Fruit fly (Drosophila melanogaster) whole organism, embryonic: Measurements from ENCODE around the gene Zwilch.

Experiments used
- BEAF-32 ChIP-seq: fragments of 200-800 bp; sonication (Bioruptor generic); optimal IDR thresholded peaks from 3 replicates; lab custom pipeline; 2017; ENCODE audit warnings: missing biosample characterization, missing genetic modification characterization, mild to moderate bottlenecking, moderate library complexity, missing genetic modification reagents
- CG12104 ChIP-seq: fragments of 200-800 bp; sonication (Bioruptor generic); optimal IDR thresholded peaks from 3 replicates; lab custom pipeline; 2016; ENCODE audit warnings: missing biosample characterization, missing genetic modification characterization
- CG12236 ChIP-seq: fragments of 200-800 bp; sonication (Bioruptor generic); optimal IDR thresholded peaks from 2 replicates; lab custom pipeline; 2016; ENCODE audit warnings: missing biosample characterization, missing genetic modification characterization
- CG12659 ChIP-seq: fragments of 200-800 bp; sonication (Bioruptor generic); optimal IDR thresholded peaks from 3 replicates; lab custom pipeline; 2017; ENCODE audit warnings: mild to moderate bottlenecking, missing biosample characterization, missing genetic modification reagents, missing genetic modification characterization
- CG15514 ChIP-seq: fragments of 200-800 bp; sonication (Bioruptor generic); optimal IDR thresholded peaks from 3 replicates; lab custom pipeline; 2017; ENCODE audit warnings: missing biosample characterization, missing genetic modification characterization, mild to moderate bottlenecking, moderate library complexity, missing genetic modification reagents
- CG2889 ChIP-seq: fragments of 200-800 bp; sonication (Bioruptor generic); IDR thresholded peaks from 3 replicates; pipeline ENCODE4 v1.3.6; 2022; ENCODE audit warnings: missing biosample characterization, missing genetic modification characterization
- CG30403 ChIP-seq: fragments of 200-800 bp; sonication (Bioruptor generic); optimal IDR thresholded peaks from 3 replicates; lab custom pipeline; 2016; ENCODE audit warnings: missing biosample characterization, missing genetic modification characterization
- CG4404 ChIP-seq: fragments of 200-800 bp; sonication (Bioruptor generic); IDR thresholded peaks from 2 replicates; pipeline ENCODE4 v1.3.6; 2022; ENCODE audit warnings: missing biosample characterization, missing genetic modification characterization
- CG4707 ChIP-seq: fragments of 200-800 bp; sonication (Bioruptor generic); optimal IDR thresholded peaks from 2 replicates; lab custom pipeline; 2018; ENCODE audit warnings: missing biosample characterization, mild to moderate bottlenecking, missing genetic modification characterization, moderate library complexity
- CG4820 ChIP-seq: fragments of 200-800 bp; sonication (Bioruptor generic); optimal IDR thresholded peaks from 3 replicates; lab custom pipeline; 2016; ENCODE audit warnings: missing biosample characterization, missing genetic modification characterization
- CG6791 ChIP-seq: fragments of 200-800 bp; sonication (Bioruptor generic); IDR thresholded peaks from 3 replicates; pipeline ENCODE4 v1.3.6; 2022; ENCODE audit warnings: missing biosample characterization, missing genetic modification characterization; ENCODE audit not compliant: partially characterized antibody
- CG8290 ChIP-seq, 3 experiments: fragments of 200-800 bp; sonication (Bioruptor generic); optimal IDR thresholded peaks; 2 replicates each; lab custom pipeline; 2016 to 2019; ENCODE audit warnings: missing biosample characterization in 3 of 3, missing genetic modification characterization in 3 of 3, mild to moderate bottlenecking in 2 of 3, moderate library complexity in 1 of 3
- Dbx ChIP-seq: fragments of 200-800 bp; sonication (Bioruptor generic); IDR thresholded peaks from 3 replicates; pipeline ENCODE4 v1.3.6; 2022; ENCODE audit warnings: missing biosample characterization, missing genetic modification characterization
- Doc2 ChIP-seq: fragments of 200-800 bp; sonication (Bioruptor generic); IDR thresholded peaks from 2 replicates; pipeline ENCODE4 v1.3.6; 2022; ENCODE audit warnings: missing biosample characterization, missing genetic modification characterization
- Gug ChIP-seq: fragments of 200-800 bp; sonication (Bioruptor generic); IDR thresholded peaks from 4 replicates; pipeline ENCODE4 v1.3.6; 2022; ENCODE audit warnings: missing biosample characterization, missing genetic modification characterization
- Hr78 ChIP-seq, 2 experiments: fragments of 200-800 bp in 1 of 2; fragments of >200 bp in 1 of 2; sonication (Bioruptor generic) in 1 of 2; optimal IDR thresholded peaks; 2 replicates each; lab custom pipeline; 2017 to 2019; ENCODE audit warnings: missing biosample characterization in 2 of 2, missing genetic modification characterization in 2 of 2, mild to moderate bottlenecking in 1 of 2, moderate library complexity in 1 of 2
- Mad ChIP-seq: fragments of 200-800 bp; sonication (Bioruptor generic); optimal IDR thresholded peaks from 2 replicates; lab custom pipeline; 2016; ENCODE audit warnings: missing biosample characterization, missing genetic modification characterization
- Max ChIP-seq: fragments of 200-800 bp; sonication (Bioruptor generic); optimal IDR thresholded peaks from 2 replicates; lab custom pipeline; 2016; ENCODE audit warnings: missing biosample characterization, mild to moderate bottlenecking, missing genetic modification characterization
- Med ChIP-seq: fragments of 200-800 bp; sonication (Bioruptor generic); peaks from one replicate; lab custom pipeline; 2016; ENCODE audit warnings: missing biosample characterization, missing genetic modification characterization, mild to moderate bottlenecking, inconsistent platforms, moderate library complexity
- Meics ChIP-seq: fragments of 200-800 bp; sonication (Bioruptor generic); optimal IDR thresholded peaks from 2 replicates; lab custom pipeline; 2017; ENCODE audit warnings: missing biosample characterization, mild to moderate bottlenecking, missing genetic modification characterization
- PHDP ChIP-seq: fragments of 200-800 bp; sonication (Bioruptor generic); optimal IDR thresholded peaks from 3 replicates; lab custom pipeline; 2018; ENCODE audit warnings: missing biosample characterization, mild to moderate bottlenecking, missing genetic modification characterization, moderate library complexity
- Rfx ChIP-seq: fragments of 200-800 bp; sonication (Bioruptor generic); IDR thresholded peaks from 2 replicates; pipeline ENCODE4 v1.3.6; 2022; ENCODE audit warnings: missing biosample characterization, missing genetic modification characterization
- Scr ChIP-seq: fragments of 200-800 bp; sonication (Bioruptor generic); IDR thresholded peaks from 2 replicates; pipeline ENCODE4 v1.3.6; 2022; ENCODE audit warnings: missing biosample characterization, missing genetic modification characterization; ENCODE audit not compliant: partially characterized antibody
- Spps ChIP-seq: fragments of 200-800 bp; sonication (Bioruptor generic); optimal IDR thresholded peaks from 2 replicates; lab custom pipeline; 2018; ENCODE audit warnings: missing biosample characterization, mild to moderate bottlenecking, missing genetic modification characterization
- TFAM ChIP-seq: fragments of 200-800 bp; sonication (Bioruptor generic); optimal IDR thresholded peaks from 2 replicates; lab custom pipeline; 2017; ENCODE audit warnings: missing biosample characterization, missing genetic modification characterization, inconsistent platforms
- Taf1 ChIP-seq: fragments of 200-800 bp; sonication (Bioruptor generic); IDR thresholded peaks from 2 replicates; pipeline ENCODE4 v1.3.6; 2022; ENCODE audit warnings: missing biosample characterization, missing genetic modification characterization
- Trl ChIP-seq, 3 experiments: fragments of >200 bp in 2 of 3; fragments of 200-800 bp in 1 of 3; sonication (Bioruptor generic) in 1 of 3; optimal IDR thresholded peaks; 2 replicates in 1 of 3; 3 replicates in 2 of 3; lab custom pipeline; 2016 to 2017; ENCODE audit warnings: missing biosample characterization in 1 of 3, missing genetic modification characterization in 1 of 3
- ab ChIP-seq: fragments of 200-800 bp; sonication (Bioruptor generic); optimal IDR thresholded peaks from 2 replicates; lab custom pipeline; 2016; ENCODE audit warnings: missing biosample characterization, missing genetic modification characterization
- az2 ChIP-seq: fragments of 200-800 bp; sonication (Bioruptor generic); optimal IDR thresholded peaks from 3 replicates; lab custom pipeline; 2016; ENCODE audit warnings: missing biosample characterization, missing genetic modification characterization
- disco-r ChIP-seq: fragments of 200-800 bp; sonication (Bioruptor generic); optimal IDR thresholded peaks from 2 replicates; lab custom pipeline; 2016; ENCODE audit warnings: missing biosample characterization, missing genetic modification characterization
- dpn ChIP-seq, 2 experiments: fragments of 200-800 bp; sonication (Bioruptor generic); optimal IDR thresholded peaks; 3 replicates each; lab custom pipeline; 2016; ENCODE audit warnings: missing biosample characterization in 2 of 2, missing genetic modification characterization in 2 of 2
- gce ChIP-seq: fragments of 200-800 bp; sonication (Bioruptor generic); IDR thresholded peaks from 3 replicates; pipeline ENCODE4 v1.3.6; 2022; ENCODE audit warnings: missing biosample characterization, missing genetic modification characterization
- kni ChIP-seq: fragments of 200-800 bp; sonication (Bioruptor generic); optimal IDR thresholded peaks from 3 replicates; lab custom pipeline; 2017; ENCODE audit warnings: mild to moderate bottlenecking, missing biosample characterization, missing genetic modification reagents, missing genetic modification characterization
- mam ChIP-seq: fragments of 200-800 bp; sonication (Bioruptor generic); optimal IDR thresholded peaks from 3 replicates; lab custom pipeline; 2016; ENCODE audit warnings: missing biosample characterization, missing genetic modification characterization
- nmo ChIP-seq: fragments of 200-800 bp; sonication (Bioruptor generic); optimal IDR thresholded peaks from 2 replicates; lab custom pipeline; 2018; ENCODE audit warnings: missing biosample characterization, mild to moderate bottlenecking, missing genetic modification characterization, moderate library complexity
- nom ChIP-seq: fragments of 200-800 bp; sonication (Bioruptor generic); optimal IDR thresholded peaks from 2 replicates; lab custom pipeline; 2017; ENCODE audit warnings: missing biosample characterization, missing genetic modification characterization, mild to moderate bottlenecking, moderate library complexity, missing genetic modification reagents
- odd ChIP-seq: fragments of 200-800 bp; sonication (Bioruptor generic); optimal IDR thresholded peaks from 2 replicates; lab custom pipeline; 2017; ENCODE audit warnings: missing biosample characterization, mild to moderate bottlenecking, missing genetic modification characterization
- pan ChIP-seq, 4 experiments: fragments of >200 bp in 3 of 4; fragments of 200-800 bp in 1 of 4; sonication (Bioruptor generic) in 1 of 4; optimal IDR thresholded peaks in 3 of 4; IDR thresholded peaks in 1 of 4; 2 replicates each; pipeline versions ENCODE4 v1.3.6 to Lab custom; 2017 to 2022; ENCODE audit warnings: missing biosample characterization in 2 of 4, missing genetic modification characterization in 2 of 4, mixed read lengths in 1 of 4
- pfk ChIP-seq: fragments of 200-800 bp; sonication (Bioruptor generic); optimal IDR thresholded peaks from 2 replicates; lab custom pipeline; 2018; ENCODE audit warnings: missing biosample characterization, mild to moderate bottlenecking, missing genetic modification characterization, moderate library complexity
- pros ChIP-seq: fragments of 200-800 bp; sonication (Bioruptor generic); optimal IDR thresholded peaks from 3 replicates; lab custom pipeline; 2019; ENCODE audit warnings: missing biosample characterization, mild to moderate bottlenecking, missing genetic modification characterization, moderate library complexity
- ranshi ChIP-seq: fragments of 200-800 bp; sonication (Bioruptor generic); IDR thresholded peaks from 2 replicates; pipeline ENCODE4 v1.3.6; 2022; ENCODE audit warnings: missing biosample characterization, missing genetic modification characterization
- row ChIP-seq: fragments of 200-800 bp; sonication (Bioruptor generic); IDR thresholded peaks from 3 replicates; pipeline ENCODE4 v1.3.6; 2022; ENCODE audit warnings: missing biosample characterization, missing genetic modification characterization
- run ChIP-seq: fragments of 200-800 bp; sonication (Bioruptor generic); optimal IDR thresholded peaks from 3 replicates; lab custom pipeline; 2018; ENCODE audit warnings: missing biosample characterization, mild to moderate bottlenecking, missing genetic modification characterization
- sqz ChIP-seq: fragments of 200-800 bp; sonication (Bioruptor generic); optimal IDR thresholded peaks from 3 replicates; lab custom pipeline; 2018; ENCODE audit warnings: missing biosample characterization, mild to moderate bottlenecking, missing genetic modification characterization
- ssp ChIP-seq: fragments of 200-800 bp; sonication (Bioruptor generic); IDR thresholded peaks from 2 replicates; pipeline ENCODE4 v1.3.6; 2022; ENCODE audit warnings: missing biosample characterization, missing genetic modification characterization
- tio ChIP-seq: fragments of 200-800 bp; sonication (Bioruptor generic); optimal IDR thresholded peaks from 2 replicates; lab custom pipeline; 2017; ENCODE audit warnings: missing biosample characterization, missing genetic modification characterization, inconsistent platforms
- trem ChIP-seq: fragments of 200-800 bp; optimal IDR thresholded peaks from 3 replicates; lab custom pipeline; 2019; ENCODE audit warnings: missing biosample characterization, mild to moderate bottlenecking, missing genetic modification characterization, moderate library complexity
- ttk ChIP-seq: fragments of 200-800 bp; sonication (Bioruptor generic); IDR thresholded peaks from 2 replicates; pipeline ENCODE4 v2.1.2; 2022; ENCODE audit warnings: missing biosample characterization, missing genetic modification characterization
- vvl ChIP-seq: fragments of 200-800 bp; sonication (Bioruptor generic); IDR thresholded peaks from 2 replicates; pipeline ENCODE4 v1.3.6; 2022; ENCODE audit warnings: missing biosample characterization, missing genetic modification characterization
- zen2 ChIP-seq: fragments of 200-800 bp; sonication (Bioruptor generic); IDR thresholded peaks from 3 replicates; pipeline ENCODE4 v1.3.6; 2022; ENCODE audit warnings: missing biosample characterization, missing genetic modification characterization; ENCODE audit not compliant: partially characterized antibody

The Zwilch gene

dm6 chr3R:31215830-31216229 lies 2.7 kb upstream of the Zwilch start, which contains the start of gene CG15561 (continued):
- TF ChIP-seq zen2: no peak
- no peak for TF ChIP-seq row (GFP tag; lab: Robert Waterston, UW)
- no peak for TF ChIP-seq pan (optimal IDR thresholded peaks at IDR 0.05; lab: Kevin White, UChicago)
- no peak for TF ChIP-seq pan (GFP tag; optimal IDR thresholded peaks at IDR 0.05 in 1 of 2, IDR thresholded peaks at IDR 0.05 in 1 of 2)
- TF ChIP-seq pros (GFP tag; lab: Kevin White, UChicago): no peak
- TF ChIP-seq disco-r (GFP tag; lab: Kevin White, UChicago): no peak
- no peak for TF ChIP-seq tio
- TF ChIP-seq Mad (GFP tag; lab: Kevin White, UChicago): no peak
- TF ChIP-seq trem: peak; percentile 68
- TF ChIP-seq CG2889 (GFP tag; lab: Robert Waterston, UW): no peak
- no peak for TF ChIP-seq ab (GFP tag; lab: Kevin White, UChicago)
- TF ChIP-seq sqz (GFP tag; lab: Kevin White, UChicago): no peak
- TF ChIP-seq Hr78 (GFP tag; optimal IDR thresholded peaks at IDR 0.05; lab: Kevin White, UChicago): no peak
- no peak for TF ChIP-seq CG4707 (GFP tag; lab: Kevin White, UChicago)
- TF ChIP-seq CG4404 (GFP tag; lab: Robert Waterston, UW): no peak
- TF ChIP-seq CG15514 (GFP tag; lab: Kevin White, UChicago): peak; percentile 81
- TF ChIP-seq Dbx (GFP tag; lab: Robert Waterston, UW): no peak
- no peak for TF ChIP-seq Trl (optimal IDR thresholded peaks at IDR 0.05; lab: Kevin White, UChicago)
- TF ChIP-seq Trl (GFP tag; optimal IDR thresholded peaks at IDR 0.05; lab: Kevin White, UChicago): peak; percentile 32
- TF ChIP-seq az2: peak; percentile 30
- peak; percentile 49 for TF ChIP-seq nmo (GFP tag; lab: Kevin White, UChicago)
- no peak for TF ChIP-seq ttk (GFP tag; lab: Robert Waterston, UW)
- TF ChIP-seq ssp (GFP tag; lab: Robert Waterston, UW): no peak
- TF ChIP-seq CG30403 (GFP tag; lab: Kevin White, UChicago): peak; percentile 44
- TF ChIP-seq Doc2 (GFP tag; lab: Robert Waterston, UW): no peak
- TF ChIP-seq run (tag; lab: Kevin White, UChicago): no peak
- peak; percentile 66 for TF ChIP-seq pfk (GFP tag; lab: Kevin White, UChicago)
- TF ChIP-seq odd (GFP tag; lab: Kevin White, UChicago): no peak
- TF ChIP-seq CG12104 (GFP tag; lab: Kevin White, UChicago): no peak
- no peak for TF ChIP-seq ranshi
- no peak for TF ChIP-seq gce (GFP tag; lab: Robert Waterston, UW)
- no peak for TF ChIP-seq mam (GFP tag; lab: Kevin White, UChicago)
- TF ChIP-seq Max (GFP tag; lab: Kevin White, UChicago): peak; percentile 84
- peak; percentile 15 for TF ChIP-seq Spps (tag; lab: Kevin White, UChicago)
- TF ChIP-seq kni (GFP tag; lab: Kevin White, UChicago): no peak
- TF ChIP-seq Rfx: no peak
- no peak for TF ChIP-seq CG6791 (GFP tag; lab: Robert Waterston, UW)
- TF ChIP-seq Med (GFP tag; lab: Kevin White, UChicago): peak; percentile 94
- peak; percentile 72 for TF ChIP-seq BEAF-32 (GFP tag; lab: Kevin White, UChicago)
- TF ChIP-seq dpn (GFP tag; optimal IDR thresholded peaks at IDR 0.05; lab: Kevin White, UChicago): peak; percentile 38 to 67
- no peak for TF ChIP-seq TFAM (GFP tag; lab: Kevin White, UChicago)
- no peak for TF ChIP-seq CG4820 (GFP tag; lab: Kevin White, UChicago)
- peak; percentile 47 for TF ChIP-seq Meics
- no peak for TF ChIP-seq PHDP (tag; lab: Kevin White, UChicago)
- TF ChIP-seq CG12236 (GFP tag; lab: Kevin White, UChicago): peak; percentile 20
- no peak for TF ChIP-seq CG8290 (GFP tag; optimal IDR thresholded peaks at IDR 0.05; lab: Kevin White, UChicago)
- no peak for TF ChIP-seq CG8290 (tag; optimal IDR thresholded peaks at IDR 0.05; lab: Kevin White, UChicago)
- peak; percentile 43 for TF ChIP-seq nom (GFP tag; lab: Kevin White, UChicago)
- TF ChIP-seq Gug (GFP tag; lab: Robert Waterston, UW): no peak
- TF ChIP-seq CG12659 (GFP tag; lab: Kevin White, UChicago): peak; percentile 61
- no peak for TF ChIP-seq Scr (GFP tag; lab: Robert Waterston, UW)
- TF ChIP-seq vvl: no peak
- TF ChIP-seq Taf1: no peak
